Worm (Caenorhabditis elegans) whole organism, L4 larva: ENCODE results near the gene T08G5.3.

ENCODE experiments used
- D1046.2 ChIP-seq: fragments of 200-800 bp; sonication (Bioruptor generic); IDR thresholded peaks from 2 replicates; pipeline ENCODE4 v1.3.6; 2022; ENCODE audit warnings: missing genetic modification characterization, missing compliant biosample characterization
- F10B5.3 ChIP-seq: sonication (generic microtip); optimal IDR thresholded peaks from 2 replicates; lab custom pipeline; 2016; ENCODE audit warnings: mild to moderate bottlenecking, missing genetic modification characterization, missing compliant biosample characterization
- F44E2.7 ChIP-seq: fragments of 200-800 bp; sonication (Bioruptor generic); IDR thresholded peaks from 2 replicates; pipeline ENCODE4 v2.1.2; 2022; ENCODE audit warnings: missing genetic modification characterization, missing compliant biosample characterization
- R02D3.7 ChIP-seq: fragments of 150-350 bp; sonication (generic microtip); optimal IDR thresholded peaks from 3 replicates; lab custom pipeline; 2014; ENCODE audit warnings: missing biosample characterization, missing genetic modification characterization
- Y48G9A.11 ChIP-seq: fragments of 200-800 bp; sonication (Bioruptor generic); IDR thresholded peaks from 2 replicates; pipeline ENCODE4 v1.3.6; 2022; ENCODE audit warnings: missing genetic modification reagents, missing genetic modification characterization, missing compliant biosample characterization
- Y5F2A.4 ChIP-seq: fragments of 200-800 bp; sonication (Bioruptor generic); optimal IDR thresholded peaks from 2 replicates; lab custom pipeline; 2018; ENCODE audit warnings: mild to moderate bottlenecking, missing genetic modification characterization, missing compliant biosample characterization
- Y75B8A.6 ChIP-seq: fragments of 200-800 bp; sonication (Bioruptor generic); IDR thresholded peaks from 2 replicates; pipeline ENCODE4 v1.3.6; 2022; ENCODE audit warnings: missing genetic modification reagents, missing genetic modification characterization, missing compliant biosample characterization
- ZK337.2 ChIP-seq: fragments of 200-800 bp; sonication (Bioruptor generic); IDR thresholded peaks from 2 replicates; pipeline ENCODE4 v1.3.6; 2022; ENCODE audit warnings: missing genetic modification reagents, missing genetic modification characterization, missing compliant biosample characterization
- aha-1 ChIP-seq: fragments of 150-350 bp; peaks from one replicate; lab custom pipeline; 2014; ENCODE audit warnings: missing biosample characterization, missing genetic modification characterization
- aly-2 ChIP-seq: sonication (generic microtip); optimal IDR thresholded peaks from 2 replicates; lab custom pipeline; 2018; ENCODE audit warnings: missing biosample characterization, missing genetic modification characterization
- ama-1 ChIP-seq: fragments of 150-350 bp; optimal IDR thresholded peaks from 2 replicates; lab custom pipeline; 2014; ENCODE audit warnings: inconsistent platforms, mixed read lengths
- attf-4 ChIP-seq: sonication (generic microtip); optimal IDR thresholded peaks from 3 replicates; lab custom pipeline; 2017; ENCODE audit warnings: missing biosample characterization, missing genetic modification characterization
- ceh-20 ChIP-seq: fragments of 200-800 bp; sonication (Bioruptor generic); IDR thresholded peaks from 2 replicates; pipeline ENCODE4 v1.3.6; 2022; ENCODE audit warnings: missing genetic modification reagents, missing genetic modification characterization, missing compliant biosample characterization
- ceh-62 ChIP-seq: sonication (generic microtip); optimal IDR thresholded peaks from 2 replicates; lab custom pipeline; 2017; ENCODE audit warnings: missing biosample characterization, missing genetic modification characterization
- ceh-82 ChIP-seq: sonication (generic microtip); optimal IDR thresholded peaks from 2 replicates; lab custom pipeline; 2017; ENCODE audit warnings: missing biosample characterization, missing genetic modification characterization
- ces-1 ChIP-seq: fragments of 150-350 bp; sonication (generic microtip); optimal IDR thresholded peaks from 4 replicates; lab custom pipeline; 2014; ENCODE audit warnings: missing biosample characterization, missing genetic modification reagents, missing genetic modification characterization
- cey-2 ChIP-seq: sonication (generic microtip); optimal IDR thresholded peaks from 3 replicates; lab custom pipeline; 2017; ENCODE audit warnings: missing genetic modification characterization, mild to moderate bottlenecking, missing compliant biosample characterization, antibody characterized with exemption, borderline replicate concordance; ENCODE audit not compliant: insufficient read depth
- daf-19 ChIP-seq: fragments of 200-800 bp; sonication (Bioruptor generic); conservative IDR thresholded peaks from 2 replicates; pipeline ENCODE4 v1.3.6; 2022; ENCODE audit warnings: missing genetic modification characterization, missing compliant biosample characterization
- dmd-8 ChIP-seq: fragments of 200-800 bp; sonication (Bioruptor generic); IDR thresholded peaks from 2 replicates; pipeline ENCODE4 v1.3.6; 2022; ENCODE audit warnings: missing genetic modification characterization, missing compliant biosample characterization
- egl-43 ChIP-seq: fragments of 200-800 bp; sonication (Bioruptor generic); IDR thresholded peaks from 2 replicates; pipeline ENCODE4 v1.3.6; 2022; ENCODE audit warnings: missing genetic modification reagents, missing genetic modification characterization, missing compliant biosample characterization
- fkh-10 ChIP-seq: fragments of 150-350 bp; optimal IDR thresholded peaks from 2 replicates; lab custom pipeline; 2014; ENCODE audit warnings: missing biosample characterization, missing genetic modification reagents, missing genetic modification characterization
- hif-1 ChIP-seq, 2 experiments: sonication (generic microtip); optimal IDR thresholded peaks; 2 replicates each; lab custom pipeline; 2016 to 2017; ENCODE audit warnings: missing compliant biosample characterization in 2 of 2, missing genetic modification characterization in 2 of 2, missing genetic modification reagents in 2 of 2, missing genotype in 2 of 2, mild to moderate bottlenecking in 1 of 2
- hmg-1.1 ChIP-seq: fragments of 200-800 bp; sonication (Bioruptor generic); IDR thresholded peaks from 2 replicates; pipeline ENCODE4 v1.3.6; 2022; ENCODE audit warnings: missing genetic modification reagents, missing genetic modification characterization, missing compliant biosample characterization
- lin-1 ChIP-seq: fragments of 200-800 bp; sonication (Bioruptor generic); IDR thresholded peaks from 2 replicates; pipeline ENCODE4 v1.3.6; 2022; ENCODE audit warnings: missing genetic modification reagents, missing genetic modification characterization, missing compliant biosample characterization
- lin-38 ChIP-seq: fragments of 200-800 bp; sonication (Bioruptor generic); IDR thresholded peaks from 2 replicates; pipeline ENCODE4 v1.3.6; 2022; ENCODE audit warnings: missing genetic modification reagents, missing genetic modification characterization, missing compliant biosample characterization
- lin-39 ChIP-seq: fragments of 150-350 bp; optimal IDR thresholded peaks from 2 replicates; lab custom pipeline; 2014; ENCODE audit warnings: missing biosample characterization, missing genetic modification reagents, missing genetic modification characterization
- lir-3 ChIP-seq: sonication (generic microtip); optimal IDR thresholded peaks from 2 replicates; lab custom pipeline; 2016; ENCODE audit warnings: mild to moderate bottlenecking, missing genetic modification characterization, missing compliant biosample characterization
- lsy-2 ChIP-seq, 2 experiments: fragments of 150-350 bp in 1 of 2; sonication (generic microtip) in 1 of 2; optimal IDR thresholded peaks; 2 replicates each; lab custom pipeline; 2014 to 2017; ENCODE audit warnings: missing biosample characterization in 2 of 2, missing genetic modification characterization in 2 of 2
- madf-5 ChIP-seq, 2 experiments: fragments of 200-800 bp; sonication (Bioruptor generic); IDR thresholded peaks; 2 replicates each; pipeline ENCODE4 v1.3.6; 2022; ENCODE audit warnings: missing compliant biosample characterization in 2 of 2, missing genetic modification characterization in 2 of 2
- madf-9 ChIP-seq: fragments of 200-800 bp; sonication (Bioruptor generic); conservative IDR thresholded peaks from 2 replicates; pipeline ENCODE4 v1.3.6; 2022; ENCODE audit warnings: missing genetic modification reagents, missing genetic modification characterization, missing compliant biosample characterization
- mdt-29 ChIP-seq: fragments of 200-800 bp; sonication (Bioruptor generic); IDR thresholded peaks from 2 replicates; pipeline ENCODE4 v1.3.6; 2022; ENCODE audit warnings: missing genetic modification reagents, missing genetic modification characterization, missing compliant biosample characterization
- mes-2 ChIP-seq: sonication (generic microtip); optimal IDR thresholded peaks from 2 replicates; lab custom pipeline; 2016; ENCODE audit warnings: missing genotype, mild to moderate bottlenecking, missing genetic modification characterization, missing compliant biosample characterization; ENCODE audit not compliant: poor library complexity, severe bottlenecking
- mxl-2 ChIP-seq: fragments of 200-800 bp; sonication (Bioruptor generic); conservative IDR thresholded peaks from 2 replicates; pipeline ENCODE4 v1.3.6; 2022; ENCODE audit warnings: missing genetic modification reagents, missing genetic modification characterization, missing compliant biosample characterization
- nhr-102 ChIP-seq: sonication (generic microtip); optimal IDR thresholded peaks from 2 replicates; lab custom pipeline; 2016; ENCODE audit warnings: mild to moderate bottlenecking, missing genetic modification characterization, moderate library complexity, missing compliant biosample characterization
- nhr-11 ChIP-seq: fragments of 150-350 bp; optimal IDR thresholded peaks from 2 replicates; lab custom pipeline; 2014; ENCODE audit warnings: missing biosample characterization, missing genetic modification characterization
- nhr-111 ChIP-seq: fragments of 200-800 bp; sonication (Bioruptor generic); optimal IDR thresholded peaks from 2 replicates; lab custom pipeline; 2018; ENCODE audit warnings: mild to moderate bottlenecking, missing genetic modification characterization, missing compliant biosample characterization
- nhr-48 ChIP-seq: sonication (generic microtip); optimal IDR thresholded peaks from 2 replicates; lab custom pipeline; 2016; ENCODE audit warnings: mild to moderate bottlenecking, missing genetic modification characterization, missing compliant biosample characterization
- pha-4 ChIP-seq, 2 experiments: fragments of 150-350 bp in 1 of 2; fragments of 200-800 bp in 1 of 2; sonication (Bioruptor generic) in 1 of 2; IDR thresholded peaks in 1 of 2; optimal IDR thresholded peaks in 1 of 2; 2 replicates each; pipeline versions ENCODE4 v1.3.6 to Lab custom; 2014 to 2022; ENCODE audit warnings: missing genetic modification characterization in 2 of 2, missing genetic modification reagents in 2 of 2, missing biosample characterization in 1 of 2, missing compliant biosample characterization in 1 of 2
- snpc-1.2 ChIP-seq: fragments of 200-800 bp; sonication (Bioruptor generic); IDR thresholded peaks from 2 replicates; pipeline ENCODE4 v1.3.6; 2022; ENCODE audit warnings: missing genetic modification reagents, missing genetic modification characterization, missing compliant biosample characterization
- snpc-4 ChIP-seq: fragments of 150-350 bp; optimal IDR thresholded peaks from 2 replicates; lab custom pipeline; 2014; ENCODE audit warnings: missing biosample characterization, missing genetic modification characterization
- spr-3 ChIP-seq: fragments of 200-800 bp; sonication (Bioruptor generic); optimal IDR thresholded peaks from 2 replicates; lab custom pipeline; 2018; ENCODE audit warnings: mild to moderate bottlenecking, missing genetic modification characterization, missing compliant biosample characterization
- tag-97 ChIP-seq: fragments of 200-800 bp; sonication (Bioruptor generic); IDR thresholded peaks from 2 replicates; pipeline ENCODE4 v1.3.6; 2022; ENCODE audit warnings: missing genetic modification characterization, missing compliant biosample characterization
- tra-1 ChIP-seq: fragments of 200-800 bp; sonication (Bioruptor generic); IDR thresholded peaks from 2 replicates; pipeline ENCODE4 v1.3.6; 2022; ENCODE audit warnings: missing genetic modification reagents, missing genetic modification characterization, missing compliant biosample characterization
- zag-1 ChIP-seq: fragments of 150-350 bp; optimal IDR thresholded peaks from 2 replicates; lab custom pipeline; 2014; ENCODE audit warnings: missing biosample characterization, missing genetic modification characterization
- zip-11 ChIP-seq: fragments of 200-800 bp; sonication (Bioruptor generic); IDR thresholded peaks from 2 replicates; pipeline ENCODE4 v1.3.6; 2022; ENCODE audit warnings: missing genetic modification characterization, missing compliant biosample characterization
- zip-2 ChIP-seq: fragments of 150-350 bp; optimal IDR thresholded peaks from 2 replicates; lab custom pipeline; 2014; ENCODE audit warnings: missing biosample characterization, missing genetic modification characterization
- ztf-11 ChIP-seq: fragments of 150-350 bp; optimal IDR thresholded peaks from 2 replicates; lab custom pipeline; 2014; ENCODE audit warnings: missing biosample characterization, missing genetic modification characterization
- ztf-7 ChIP-seq: fragments of 150-350 bp; optimal IDR thresholded peaks from 2 replicates; lab custom pipeline; 2014; ENCODE audit warnings: missing biosample characterization, missing genetic modification characterization

The T08G5.3 gene

ce11 chrV:14033649-14034048 is 6.4 kb upstream of the T08G5.3 start, which contains the start of gene ins-10:
TSS of gene ins-10 (plus strand) at chrV:14033949.
- TF ChIP-seq cey-2 (no peak), mdt-29 (GFP tag; lab: Robert Waterston, UW) (no peak), lin-39 (tag; lab: Kevin White, UChicago) (no peak), F10B5.3 (tag; lab: Kevin White, UChicago) (no peak), ceh-20 (GFP tag; lab: Robert Waterston, UW) (no peak), fkh-10 (GFP tag; lab: Kevin White, UChicago) (no peak), Y5F2A.4 (GFP tag; lab: Kevin White, UChicago) (no peak), lin-38 (GFP tag; lab: Robert Waterston, UW) (no peak), tag-97 (GFP tag; lab: Robert Waterston, UW) (no peak), madf-5 (GFP tag; IDR thresholded peaks at IDR 0.05; lab: Robert Waterston, UW) (no peak)
- TF ChIP-seq, all 104 proteins: peak for 0

- TF ChIP-seq nhr-11 (no peak), lin-39 (tag; lab: Kevin White, UChicago) (no peak), Y5F2A.4 (GFP tag; lab: Kevin White, UChicago) (peak; percentile 5), Y75B8A.6 (GFP tag; lab: Robert Waterston, UW) (no peak), madf-9 (GFP tag; lab: Robert Waterston, UW) (no peak), attf-4 (tag; lab: Kevin White, UChicago) (no peak), zip-11 (GFP tag; lab: Robert Waterston, UW) (no peak), hif-1 (tag; optimal IDR thresholded peaks at IDR 0.05; lab: Kevin White, UChicago) (no peak), lin-38 (GFP tag; lab: Robert Waterston, UW) (peak; percentile 79), zip-2 (tag; lab: Kevin White, UChicago) (peak; percentile 43), ama-1 (peak; percentile 91), ztf-11 (tag; lab: Kevin White, UChicago) (no peak), cey-2 (no peak), ceh-62 (tag; lab: Kevin White, UChicago) (no peak), lir-3 (tag; lab: Kevin White, UChicago) (peak; percentile 32), F44E2.7 (GFP tag; lab: Robert Waterston, UW) (0 out of 2 replicates have a peak, but pooled peaks have one; percentile 33), lsy-2 (tag; optimal IDR thresholded peaks at IDR 0.05; lab: Kevin White, UChicago) (no peak), dmd-8 (GFP tag; lab: Robert Waterston, UW) (no peak), mxl-2 (GFP tag; lab: Robert Waterston, UW) (no peak), ceh-82 (tag; lab: Kevin White, UChicago) (no peak), ZK337.2 (GFP tag; lab: Robert Waterston, UW) (no peak), snpc-4 (tag; lab: Kevin White, UChicago) (peak; percentile 80), R02D3.7 (tag; lab: Kevin White, UChicago) (no peak), snpc-1.2 (peak; percentile 77), mes-2 (peak; percentile 59), aha-1 (tag; lab: Kevin White, UChicago) (peak; percentile 87), spr-3 (GFP tag; lab: Kevin White, UChicago) (peak; percentile 51), ztf-7 (no peak), nhr-48 (tag; lab: Kevin White, UChicago) (peak; percentile 63), fkh-10 (GFP tag; lab: Kevin White, UChicago) (no peak), aly-2 (no peak), hmg-1.1 (GFP tag; lab: Robert Waterston, UW) (no peak; the same call in 1 of the 2 replicates), zag-1 (tag; lab: Kevin White, UChicago) (no peak), tra-1 (GFP tag; lab: Robert Waterston, UW) (0 out of 2 replicates have a peak, but pooled peaks have one; percentile 33), egl-43 (GFP tag; lab: Robert Waterston, UW) (no peak), Y48G9A.11 (GFP tag; lab: Robert Waterston, UW) (peak; percentile 74), pha-4 (GFP tag; IDR thresholded peaks at IDR 0.05; lab: Robert Waterston, UW) (peak; percentile 54; the same call in 1 of the 2 replicates), pha-4 (tag; optimal IDR thresholded peaks at IDR 0.05; lab: Kevin White, UChicago) (no peak), daf-19 (GFP tag; lab: Robert Waterston, UW) (no peak), D1046.2 (no peak), nhr-102 (tag; lab: Kevin White, UChicago) (peak; percentile 88), nhr-111 (no peak), lin-1 (no peak), ces-1 (no peak)
Measured at ce11 chrV:14028256-14028743, 1.0 kb upstream of the T08G5.3 start.
